Worm (Caenorhabditis elegans): ENCODE data around the gene T02G5.3.

The T02G5.3 gene

DNA sequence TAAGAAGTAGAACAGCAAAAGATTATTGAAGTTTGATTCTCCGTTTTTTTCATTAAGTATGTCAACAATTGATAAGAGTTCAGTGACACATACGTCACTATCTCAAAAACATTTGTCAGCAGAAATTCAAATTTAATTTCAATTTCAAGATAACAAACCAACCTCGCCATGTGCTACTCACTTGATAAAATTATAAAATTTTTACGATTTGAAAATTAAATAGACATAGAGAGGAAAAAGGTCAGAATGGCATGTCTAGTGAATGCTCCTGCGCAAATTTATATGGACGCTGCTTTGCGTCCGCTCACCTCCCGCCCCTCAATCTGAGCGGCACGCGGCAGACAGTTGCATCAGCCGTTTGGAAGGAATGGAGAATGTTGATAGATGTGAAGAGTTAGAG lies 33.0 kb upstream of the T02G5.3 start:
- no peak for TF ChIP-seq blmp-1 (tag; optimal IDR thresholded peaks at IDR 0.05)
- no peak for TF ChIP-seq mab-5 (tag; optimal IDR thresholded peaks at IDR 0.05)
- TF ChIP-seq nhr-76 (tag; optimal IDR thresholded peaks at IDR 0.05) = no peak
- TF ChIP-seq ceh-83 (GFP tag; optimal IDR thresholded peaks at IDR 0.05) = no peak
- no peak for TF ChIP-seq snpc-4 (tag; optimal IDR thresholded peaks at IDR 0.05)
- TF ChIP-seq zip-8 (tag; optimal IDR thresholded peaks at IDR 0.05) = no peak
- no peak for TF ChIP-seq ztf-11 (tag; optimal IDR thresholded peaks at IDR 0.05)
- TF ChIP-seq lin-13 (tag; optimal IDR thresholded peaks at IDR 0.05) = no peak
- no peak for TF ChIP-seq sptf-1 (tag; optimal IDR thresholded peaks at IDR 0.05)
- TF ChIP-seq M03D4.4 (tag; optimal IDR thresholded peaks at IDR 0.05) = no peak
- no peak for TF ChIP-seq mls-2 (tag; optimal IDR thresholded peaks at IDR 0.05)

DNA sequence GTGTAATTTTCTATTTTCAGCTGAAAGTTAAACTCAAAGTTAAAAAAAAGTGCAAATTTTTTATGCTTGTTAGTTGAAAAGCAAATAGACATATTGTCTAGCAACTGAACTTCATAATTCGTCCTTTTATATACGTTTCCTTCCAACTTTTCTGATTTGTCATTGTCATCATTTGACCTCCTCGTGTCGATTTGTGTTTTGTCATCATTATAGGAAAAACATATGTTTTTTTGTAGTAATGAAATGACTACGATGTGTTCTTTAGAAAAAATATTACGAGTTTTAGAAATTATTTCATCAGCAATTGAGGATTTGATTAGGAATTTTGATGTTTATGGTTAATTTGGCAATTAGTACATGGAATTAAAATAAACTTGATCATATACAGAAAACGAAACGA lies 32.4 kb upstream of the T02G5.3 start:
- no peak for TF ChIP-seq mab-5 (tag; optimal IDR thresholded peaks at IDR 0.05)
- TF ChIP-seq ceh-39 (tag; optimal IDR thresholded peaks at IDR 0.05) = no peak
- TF ChIP-seq unc-39 (tag; optimal IDR thresholded peaks at IDR 0.05) = no peak
- no peak for TF ChIP-seq elt-3 (tag; optimal IDR thresholded peaks at IDR 0.05)

DNA sequence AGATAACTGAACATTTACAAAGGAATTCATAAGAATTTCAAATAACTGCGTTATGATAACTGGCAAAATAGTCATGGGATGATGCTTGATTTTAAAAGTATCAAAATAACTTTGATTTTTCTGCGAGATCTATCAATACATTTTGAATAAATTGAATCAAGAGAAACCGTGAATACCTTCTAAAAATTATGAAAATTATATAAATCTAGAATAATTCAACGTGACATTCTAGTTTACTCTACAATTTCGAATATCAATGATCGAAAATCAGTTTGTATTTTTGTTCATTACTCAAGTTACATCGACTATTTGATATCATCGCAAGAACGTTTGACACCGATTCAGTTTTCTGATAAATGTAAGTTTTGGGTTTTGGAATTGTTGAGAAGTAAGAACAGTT lies 31.5 kb upstream of the T02G5.3 start, which contains the start of gene acs-6:
TSS of gene acs-6 (plus strand) at position 301 of the 400 bp plus-strand sequence.
- TF ChIP-seq unc-120 (tag; optimal IDR thresholded peaks at IDR 0.05; ENCODE audit: poor library complexity, severe bottlenecking) (no peak), lin-13 (tag; optimal IDR thresholded peaks at IDR 0.05) (no peak), elt-1 (tag; optimal IDR thresholded peaks at IDR 0.05; ENCODE audit: borderline replicate concordance, insufficient read depth) (no peak), tbx-8 (GFP tag; optimal IDR thresholded peaks at IDR 0.05) (no peak), cnd-1 (tag; optimal IDR thresholded peaks at IDR 0.05) (no peak), nhr-2 (tag; optimal IDR thresholded peaks at IDR 0.05) (no peak), nhr-76 (tag; optimal IDR thresholded peaks at IDR 0.05) (no peak), ces-1 (GFP tag; optimal IDR thresholded peaks at IDR 0.05) (no peak), drap-1 (GFP tag; optimal IDR thresholded peaks at IDR 0.05) (no peak)

DNA sequence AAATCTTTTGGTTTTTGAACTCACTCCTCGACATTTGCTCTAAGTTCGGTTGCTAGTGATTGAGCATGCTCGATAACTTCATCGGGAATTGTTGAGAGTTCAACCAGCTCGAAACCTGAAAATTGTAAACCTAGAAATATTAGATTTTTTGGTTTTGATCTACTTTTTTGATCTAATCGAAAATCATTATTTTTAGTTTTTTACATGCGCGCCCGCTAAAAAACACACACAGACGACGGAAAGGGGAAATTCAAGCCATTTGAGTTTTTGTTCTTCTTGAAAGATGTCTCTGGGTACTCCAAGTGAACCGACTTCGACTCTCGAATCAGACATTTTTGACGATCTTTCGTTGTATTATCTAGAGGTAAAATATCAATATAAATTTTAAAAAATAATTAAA lies 27.8 kb upstream of the T02G5.3 start, which contains the start of gene nos-2:
TSS of gene nos-2 (plus strand) at position 228 of the 400 bp plus-strand sequence.
- TF ChIP-seq lsy-2 (tag; optimal IDR thresholded peaks at IDR 0.05) (no peak), drap-1 (GFP tag; optimal IDR thresholded peaks at IDR 0.05) (no peak), elt-3 (tag; optimal IDR thresholded peaks at IDR 0.05) (no peak), mab-5 (tag; optimal IDR thresholded peaks at IDR 0.05) (no peak), bed-3 (GFP tag; optimal IDR thresholded peaks at IDR 0.05) (no peak), sptf-1 (tag; optimal IDR thresholded peaks at IDR 0.05) (no peak), lin-13 (tag; optimal IDR thresholded peaks at IDR 0.05) (no peak), mls-2 (tag; optimal IDR thresholded peaks at IDR 0.05) (no peak), unc-39 (tag; optimal IDR thresholded peaks at IDR 0.05) (no peak), M03D4.4 (tag; optimal IDR thresholded peaks at IDR 0.05) (no peak), ham-2 (GFP tag; optimal IDR thresholded peaks at IDR 0.05) (no peak), pha-4 (tag; optimal IDR thresholded peaks at IDR 0.05) (no peak), hlh-1 (tag; optimal IDR thresholded peaks at IDR 0.05) (no peak), flh-1 (GFP tag; optimal IDR thresholded peaks at IDR 0.05) (no peak), ces-1 (GFP tag; optimal IDR thresholded peaks at IDR 0.05) (no peak), snpc-4 (tag; optimal IDR thresholded peaks at IDR 0.05) (no peak), tbx-8 (GFP tag; optimal IDR thresholded peaks at IDR 0.05) (no peak)

DNA sequence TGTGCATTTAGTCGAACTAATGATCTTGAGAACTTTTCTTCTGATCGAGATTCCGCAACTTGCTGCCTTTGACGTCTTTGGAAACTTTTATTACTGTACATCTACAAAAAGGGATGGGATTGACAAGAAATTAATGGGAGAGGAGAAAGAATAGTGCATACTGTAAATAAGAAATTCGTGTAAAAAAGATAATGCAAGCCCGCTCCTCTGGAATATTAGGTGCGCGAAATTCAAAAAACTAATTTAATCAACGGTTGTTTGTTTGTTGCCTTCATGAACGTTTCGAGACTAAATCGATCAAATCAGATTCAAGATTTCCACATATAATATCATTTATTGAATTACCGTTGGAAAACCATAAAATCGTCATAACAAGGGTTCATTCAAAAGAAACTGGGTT lies 23.3 kb upstream of the T02G5.3 start, which contains the start of gene him-14:
TSS of gene him-14 (minus strand) at position 101 of the 400 bp plus-strand sequence.
- TF ChIP-seq mep-1 (tag; optimal IDR thresholded peaks at IDR 0.05) (no peak), snpc-4 (tag; optimal IDR thresholded peaks at IDR 0.05) (no peak), lin-13 (tag; optimal IDR thresholded peaks at IDR 0.05) (no peak), bed-3 (GFP tag; optimal IDR thresholded peaks at IDR 0.05) (no peak), elt-3 (tag; optimal IDR thresholded peaks at IDR 0.05) (no peak), sptf-1 (tag; optimal IDR thresholded peaks at IDR 0.05) (no peak), lin-32 (GFP tag; optimal IDR thresholded peaks at IDR 0.05) (no peak), tbx-8 (GFP tag; optimal IDR thresholded peaks at IDR 0.05) (no peak), mls-2 (tag; optimal IDR thresholded peaks at IDR 0.05) (no peak)

DNA sequence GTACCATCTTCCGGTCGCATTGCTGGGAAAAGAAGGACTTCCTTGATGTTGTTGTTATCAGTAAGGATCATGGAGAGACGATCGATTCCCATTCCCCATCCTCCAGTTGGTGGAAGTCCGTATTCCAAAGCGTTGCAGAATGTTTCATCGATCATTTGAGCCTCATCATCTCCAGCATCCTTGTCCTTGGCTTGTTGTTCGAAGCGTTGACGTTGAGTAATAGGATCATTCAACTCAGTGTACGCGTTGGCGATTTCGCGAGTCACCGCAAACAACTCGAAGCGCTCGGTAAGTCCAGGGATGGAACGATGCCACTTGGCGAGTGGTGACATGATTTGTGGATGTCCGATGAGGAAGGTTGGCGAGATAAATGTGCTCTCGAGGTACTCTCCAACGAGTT lies 22.8 kb upstream of the T02G5.3 start:
- TF ChIP-seq lin-32 (GFP tag; optimal IDR thresholded peaks at IDR 0.05) (no peak), nhr-76 (tag; optimal IDR thresholded peaks at IDR 0.05) (no peak), cnd-1 (tag; optimal IDR thresholded peaks at IDR 0.05) (no peak), sptf-1 (tag; optimal IDR thresholded peaks at IDR 0.05) (no peak), unc-39 (tag; optimal IDR thresholded peaks at IDR 0.05) (no peak), bed-3 (GFP tag; optimal IDR thresholded peaks at IDR 0.05) (no peak), ztf-11 (tag; optimal IDR thresholded peaks at IDR 0.05) (no peak)

All from whole organism, mixed stage, embryonic.